Worm (Caenorhabditis elegans) whole organism, L3 larva: ENCODE results near the gene Y22D7AL.4.

Source experiments
- R02D3.7 ChIP-seq: fragments of 150-350 bp; optimal IDR thresholded peaks from 2 replicates; lab custom pipeline; 2014; ENCODE audit warnings: missing biosample characterization, missing genetic modification characterization
- ceh-16 ChIP-seq: sonication (generic microtip); optimal IDR thresholded peaks from 2 replicates; lab custom pipeline; 2017; ENCODE audit warnings: missing biosample characterization, missing genetic modification characterization
- ceh-28 ChIP-seq: fragments of 150-350 bp; optimal IDR thresholded peaks from 2 replicates; lab custom pipeline; 2014; ENCODE audit warnings: missing biosample characterization, missing genetic modification reagents, missing genetic modification characterization
- ceh-82 ChIP-seq: fragments of 150-350 bp; optimal IDR thresholded peaks from 2 replicates; lab custom pipeline; 2014; ENCODE audit warnings: missing biosample characterization, missing genetic modification characterization
- ceh-9 ChIP-seq: sonication (generic microtip); optimal IDR thresholded peaks from 2 replicates; lab custom pipeline; 2018; ENCODE audit warnings: missing biosample characterization, missing genetic modification characterization
- egl-27 ChIP-seq: sonication (generic microtip); optimal IDR thresholded peaks from 4 replicates; lab custom pipeline; 2017; ENCODE audit warnings: missing biosample characterization, missing genetic modification reagents, missing genetic modification characterization
- egl-5 ChIP-seq: fragments of 150-350 bp; optimal IDR thresholded peaks from 2 replicates; lab custom pipeline; 2017; ENCODE audit warnings: missing biosample characterization, missing genetic modification reagents, missing genetic modification characterization, inconsistent platforms
- elt-2 ChIP-seq: sonication (generic microtip); optimal IDR thresholded peaks from 2 replicates; lab custom pipeline; 2016; ENCODE audit warnings: missing genetic modification reagents, mild to moderate bottlenecking, missing genetic modification characterization, missing compliant biosample characterization
- fkh-10 ChIP-seq: sonication (generic microtip); optimal IDR thresholded peaks from 2 replicates; lab custom pipeline; 2017; ENCODE audit warnings: missing biosample characterization, missing genetic modification reagents, missing genetic modification characterization
- fkh-2 ChIP-seq: fragments of 150-350 bp; optimal IDR thresholded peaks from 2 replicates; lab custom pipeline; 2014; ENCODE audit warnings: missing biosample characterization, missing genetic modification reagents, missing genetic modification characterization
- fos-1 ChIP-seq: fragments of 150-350 bp; optimal IDR thresholded peaks from 2 replicates; lab custom pipeline; 2014; ENCODE audit warnings: missing biosample characterization, missing genetic modification characterization
- hmg-11 ChIP-seq: sonication (generic microtip); optimal IDR thresholded peaks from 2 replicates; lab custom pipeline; 2016; ENCODE audit warnings: missing genetic modification characterization, missing compliant biosample characterization
- lin-15B ChIP-seq: fragments of 150-350 bp; optimal IDR thresholded peaks from 2 replicates; lab custom pipeline; 2014; ENCODE audit warnings: missing biosample characterization, missing genetic modification characterization
- lin-39 ChIP-seq: fragments of 150-350 bp; optimal IDR thresholded peaks from 2 replicates; lab custom pipeline; 2018; ENCODE audit warnings: missing biosample characterization, missing genetic modification reagents, missing genetic modification characterization
- mdl-1 ChIP-seq: fragments of 150-350 bp; optimal IDR thresholded peaks from 2 replicates; lab custom pipeline; 2014; ENCODE audit warnings: missing biosample characterization, missing genetic modification characterization
- mml-1 ChIP-seq: fragments of 150-350 bp; sonication (generic microtip); optimal IDR thresholded peaks from 3 replicates; lab custom pipeline; 2014; ENCODE audit warnings: missing biosample characterization, missing genetic modification characterization
- nfya-1 ChIP-seq: sonication (generic microtip); optimal IDR thresholded peaks from 2 replicates; lab custom pipeline; 2017; ENCODE audit warnings: missing genetic modification characterization, mild to moderate bottlenecking, missing compliant biosample characterization, antibody characterized with exemption, moderate library complexity; ENCODE audit not compliant: insufficient read depth
- nhr-12 ChIP-seq: fragments of 150-350 bp; optimal IDR thresholded peaks from 2 replicates; lab custom pipeline; 2014; ENCODE audit warnings: missing biosample characterization, missing genetic modification characterization
- nhr-23 ChIP-seq: fragments of 150-350 bp; optimal IDR thresholded peaks from 2 replicates; lab custom pipeline; 2014; ENCODE audit warnings: missing biosample characterization, missing genetic modification reagents, missing genetic modification characterization
- nhr-25 ChIP-seq: sonication (generic microtip); optimal IDR thresholded peaks from 2 replicates; lab custom pipeline; 2017; ENCODE audit warnings: missing biosample characterization, missing genetic modification characterization
- nhr-43 ChIP-seq: sonication (generic microtip); optimal IDR thresholded peaks from 2 replicates; lab custom pipeline; 2016; ENCODE audit warnings: mild to moderate bottlenecking, missing genetic modification characterization, missing compliant biosample characterization; ENCODE audit not compliant: poor library complexity, severe bottlenecking
- pha-4 ChIP-seq: fragments of 150-350 bp; optimal IDR thresholded peaks from 2 replicates; lab custom pipeline; 2014; ENCODE audit warnings: missing biosample characterization, missing genetic modification reagents, missing genetic modification characterization
- sea-2 ChIP-seq: fragments of 150-350 bp; sonication (generic microtip); optimal IDR thresholded peaks from 4 replicates; lab custom pipeline; 2014; ENCODE audit warnings: missing biosample characterization, missing genetic modification reagents, missing genetic modification characterization
- skn-1 ChIP-seq: fragments of 150-350 bp; optimal IDR thresholded peaks from 2 replicates; lab custom pipeline; 2014; ENCODE audit warnings: missing biosample characterization, missing genetic modification characterization
- tbx-2 ChIP-seq: sonication (generic microtip); optimal IDR thresholded peaks from 2 replicates; lab custom pipeline; 2016; ENCODE audit warnings: mild to moderate bottlenecking, missing genetic modification characterization, missing compliant biosample characterization
- unc-39 ChIP-seq: sonication (generic microtip); optimal IDR thresholded peaks from 4 replicates; lab custom pipeline; 2017; ENCODE audit warnings: missing biosample characterization, missing genetic modification characterization
- unc-62 ChIP-seq: fragments of 150-350 bp; sonication (generic microtip); optimal IDR thresholded peaks from 4 replicates; lab custom pipeline; 2014; ENCODE audit warnings: missing biosample characterization, missing genetic modification reagents, missing genetic modification characterization
- zag-1 ChIP-seq: fragments of 150-350 bp; optimal IDR thresholded peaks from 2 replicates; lab custom pipeline; 2014; ENCODE audit warnings: missing biosample characterization, missing genetic modification characterization
- ztf-11 ChIP-seq: fragments of 150-350 bp; optimal IDR thresholded peaks from 2 replicates; lab custom pipeline; 2014; ENCODE audit warnings: missing biosample characterization, missing genetic modification characterization

Y22D7AL.4 gene

DNA sequence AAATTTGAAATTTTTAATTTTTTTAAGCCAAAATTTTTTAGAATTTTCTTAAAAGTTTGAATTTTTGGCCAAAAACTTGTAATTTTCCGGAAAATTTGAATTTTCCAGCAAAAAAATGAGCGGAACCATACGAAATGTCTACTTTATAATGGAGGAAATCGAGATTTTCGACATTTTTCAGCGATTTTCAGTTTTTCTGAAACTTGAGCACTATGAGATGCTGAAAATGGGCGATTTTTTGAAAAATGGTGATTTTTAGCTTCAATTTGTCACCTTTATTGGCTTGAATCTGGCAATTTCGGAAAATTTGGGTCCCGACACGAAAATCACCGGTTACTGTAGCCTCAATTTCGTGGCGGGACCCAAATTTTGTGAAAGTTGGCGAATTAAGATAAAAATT is at the start of gene Y22D7AL.4:
TSS of gene Y22D7AL.4 (plus strand) at position 109 of the 400 bp plus-strand sequence.
- TF ChIP-seq ceh-28 (tag; lab: Kevin White, UChicago) (no peak), elt-2 (no peak), unc-39 (tag; lab: Kevin White, UChicago) (no peak), nhr-23 (no peak), nhr-43 (no peak), hmg-11 (tag; lab: Kevin White, UChicago) (no peak), lin-15B (tag; lab: Kevin White, UChicago) (no peak), fkh-2 (tag; lab: Kevin White, UChicago) (no peak), fos-1 (tag; lab: Kevin White, UChicago) (no peak), egl-27 (tag; lab: Kevin White, UChicago) (no peak), pha-4 (tag; lab: Kevin White, UChicago) (no peak), skn-1 (tag; lab: Kevin White, UChicago) (no peak)

DNA sequence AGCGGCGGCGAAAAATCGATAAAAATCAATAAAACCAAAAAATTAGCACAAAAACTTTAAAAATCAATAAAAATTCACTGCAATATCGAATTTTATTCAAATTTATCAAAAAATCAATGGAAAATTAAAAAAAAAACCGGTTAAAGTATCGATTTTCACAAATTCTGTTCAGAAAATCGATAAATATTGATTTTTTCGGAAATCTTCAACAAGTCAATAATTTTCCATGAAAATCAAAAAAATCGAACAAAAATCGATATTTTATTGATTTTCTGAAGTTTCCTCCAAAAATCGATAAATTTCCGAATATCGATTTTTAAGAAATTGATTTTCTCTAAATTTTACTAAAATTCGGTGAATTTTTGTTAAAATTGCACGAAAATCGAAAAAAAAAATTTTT is 47.9 kb upstream of the Y22D7AL.4 start:
- TF ChIP-seq ceh-28 (tag; lab: Kevin White, UChicago) (peak; percentile 97), fos-1 (tag; lab: Kevin White, UChicago) (no peak)

DNA sequence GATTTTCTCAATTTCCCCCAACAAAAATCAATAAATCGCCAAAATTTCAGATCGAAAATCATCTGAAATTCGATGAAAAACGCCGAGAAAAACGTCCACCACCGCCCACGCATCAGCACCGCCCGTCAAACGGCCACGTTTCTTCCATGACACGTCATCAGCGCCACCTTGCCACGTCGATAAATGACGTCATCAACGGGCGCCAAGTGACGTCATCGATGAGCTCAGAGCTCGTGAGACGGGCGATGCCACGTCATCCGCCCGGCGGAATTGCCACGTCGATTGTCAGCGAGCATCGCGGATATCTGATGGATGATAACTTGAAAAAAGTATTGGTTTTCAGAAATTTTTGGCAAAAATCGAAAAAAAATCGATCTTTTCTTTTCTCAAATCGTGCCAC is 47.4 kb upstream of the Y22D7AL.4 start:
- TF ChIP-seq egl-27 (tag; lab: Kevin White, UChicago) (no peak), fkh-10 (GFP tag; lab: Kevin White, UChicago) (no peak), zag-1 (no peak), nhr-25 (tag; lab: Kevin White, UChicago) (no peak), nhr-43 (no peak), ceh-9 (no peak), sea-2 (GFP tag; lab: Kevin White, UChicago) (no peak), skn-1 (tag; lab: Kevin White, UChicago) (no peak), hmg-11 (tag; lab: Kevin White, UChicago) (no peak), ceh-82 (no peak), ceh-16 (tag; lab: Kevin White, UChicago) (no peak), unc-62 (GFP tag; lab: Kevin White, UChicago) (no peak), R02D3.7 (tag; lab: Kevin White, UChicago) (no peak), tbx-2 (tag; lab: Kevin White, UChicago) (no peak)
- TF ChIP-seq, all 47 proteins: peak for 0

DNA sequence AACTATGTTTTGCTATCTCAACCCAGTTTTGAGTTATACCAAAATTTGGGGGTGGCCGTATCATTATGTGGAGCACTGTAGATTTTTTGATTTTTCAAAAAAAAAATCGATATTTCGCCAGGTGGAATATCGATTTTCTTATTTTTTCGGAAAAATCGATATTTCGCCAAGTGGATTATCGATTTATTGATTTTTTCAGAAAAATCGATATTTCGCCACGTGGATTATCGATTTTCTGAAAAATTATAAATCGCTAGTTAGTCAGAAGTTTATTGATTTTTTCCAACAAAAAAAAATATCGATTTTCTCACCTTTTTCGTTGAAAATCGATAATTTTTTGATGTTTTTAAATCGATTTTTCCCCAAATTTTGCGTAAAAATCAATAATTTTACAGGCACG is 46.3 kb upstream of the Y22D7AL.4 start:
- TF ChIP-seq nhr-43 (no peak), ceh-28 (tag; lab: Kevin White, UChicago) (peak; percentile 100)

DNA sequence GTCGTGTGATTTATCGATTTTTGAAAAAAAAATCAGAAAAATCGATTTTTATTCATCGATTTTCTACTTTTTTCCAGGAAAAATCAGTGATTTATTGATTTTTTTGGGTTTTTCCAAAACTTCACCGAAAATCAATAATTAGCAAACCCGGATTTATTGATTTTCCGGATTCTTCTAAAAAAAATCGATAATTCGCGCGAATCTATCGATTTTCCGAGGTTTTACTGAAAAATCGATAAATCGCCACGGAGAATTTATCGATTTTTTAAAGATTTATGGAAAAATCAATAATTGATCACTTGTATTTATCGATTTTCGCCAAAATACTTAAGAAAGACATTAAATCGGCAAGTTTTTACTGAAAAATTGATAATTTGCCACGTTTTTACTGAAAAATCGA is 42.9 kb upstream of the Y22D7AL.4 start:
- TF ChIP-seq ceh-28 (tag; lab: Kevin White, UChicago) (peak; percentile 97), nfya-1 (tag; lab: Kevin White, UChicago) (no peak)
- TF ChIP-seq, all 47 proteins: peak for 1

DNA sequence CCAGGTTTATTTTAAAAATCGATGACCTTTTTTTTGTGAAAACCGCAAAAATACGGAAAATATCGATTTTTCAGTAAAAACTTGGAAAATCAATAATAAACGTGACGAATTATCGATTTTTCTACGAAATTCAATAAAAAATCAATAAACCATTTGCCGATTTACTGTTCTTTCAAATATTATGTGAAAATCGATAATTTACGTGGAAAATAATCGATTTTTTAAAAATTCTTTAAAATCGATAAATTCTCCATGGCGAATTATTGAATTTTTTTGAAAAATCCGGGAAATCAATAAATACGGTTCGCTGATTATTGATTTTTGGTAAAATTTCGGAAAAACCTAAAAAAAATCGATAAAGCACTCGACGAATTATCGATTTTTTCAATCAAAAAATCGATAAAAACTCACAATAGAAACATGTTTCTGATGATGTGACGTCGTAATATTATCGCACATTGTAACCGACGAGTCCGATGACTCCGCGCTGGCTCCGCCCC is 42.2 kb upstream of the Y22D7AL.4 start:
- TF ChIP-seq mdl-1 (tag; lab: Kevin White, UChicago), result no peak
- peak; percentile 96 for TF ChIP-seq ceh-28 (tag; lab: Kevin White, UChicago)

DNA sequence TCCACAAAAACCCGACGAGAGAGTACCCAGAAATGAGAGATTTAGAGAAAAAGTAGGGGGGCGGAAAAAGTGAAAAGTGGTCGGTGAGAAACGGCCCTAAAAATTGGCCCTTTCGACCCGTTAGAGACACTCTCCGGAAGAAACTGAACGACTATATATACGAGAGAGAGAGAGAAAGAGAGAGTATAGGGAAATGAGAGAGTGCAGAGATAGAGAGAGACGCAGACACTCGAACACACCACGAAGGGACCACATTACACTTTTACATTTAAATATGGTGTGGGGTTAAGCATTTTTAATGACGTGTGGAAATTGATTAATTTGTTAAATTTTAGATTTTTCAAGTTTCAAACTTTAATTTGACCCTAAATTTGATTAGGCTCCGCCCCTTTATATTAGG is 34.8 kb upstream of the Y22D7AL.4 start:
- TF ChIP-seq fos-1 (tag; lab: Kevin White, UChicago), result no peak
- TF ChIP-seq egl-5 (tag; lab: Kevin White, UChicago), result peak; percentile 18
- no peak for TF ChIP-seq R02D3.7 (tag; lab: Kevin White, UChicago)
- no peak for TF ChIP-seq unc-39 (tag; lab: Kevin White, UChicago)
- peak; percentile 75 for TF ChIP-seq nfya-1 (tag; lab: Kevin White, UChicago)
- peak; percentile 34 for TF ChIP-seq lin-15B (tag; lab: Kevin White, UChicago)
- no peak for TF ChIP-seq nhr-12 (tag; lab: Kevin White, UChicago)
- no peak for TF ChIP-seq fkh-2 (tag; lab: Kevin White, UChicago)
- peak; percentile 44 for TF ChIP-seq lin-39
- no peak for TF ChIP-seq mml-1 (tag; lab: Kevin White, UChicago)
- no peak for TF ChIP-seq tbx-2 (tag; lab: Kevin White, UChicago)
- TF ChIP-seq ztf-11 (tag; lab: Kevin White, UChicago), result no peak
- TF ChIP-seq hmg-11 (tag; lab: Kevin White, UChicago), result peak; percentile 90
- TF ChIP-seq ceh-28 (tag; lab: Kevin White, UChicago), result no peak
